Fruit fly (Drosophila melanogaster): ENCODE measurements around the gene CG15482.

DNA sequence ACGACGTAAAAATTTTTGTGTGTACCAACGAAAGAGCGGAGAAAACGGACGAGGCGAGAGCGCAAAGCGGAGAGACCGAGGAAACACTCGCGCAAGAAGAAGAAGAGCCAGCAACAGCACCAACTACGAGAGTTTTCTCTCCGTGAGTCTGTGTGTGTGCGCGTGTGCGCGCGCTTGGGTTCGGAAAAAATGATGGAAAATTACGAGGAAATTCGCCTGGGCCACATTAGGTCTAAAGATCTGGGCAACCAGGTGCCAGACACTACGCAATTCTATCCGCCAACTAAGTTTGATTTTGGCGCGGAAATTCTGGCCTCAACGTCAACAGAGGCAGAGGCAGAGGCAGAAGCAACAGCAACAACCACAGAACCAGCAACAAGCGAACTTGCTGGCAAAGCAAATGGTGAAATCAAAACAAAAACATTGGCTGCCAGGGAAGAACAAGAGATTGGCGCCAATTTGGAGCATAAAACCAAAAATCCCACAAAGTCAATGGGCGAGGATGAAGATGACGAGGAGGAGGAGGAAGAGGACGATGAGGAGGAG lies 45.7 kb downstream of the CG15482 start, which contains the start of gene DnaJ-H:
- TF ChIP-seq CG4496 (GFP tag; IDR thresholded peaks at IDR 0.05) = no peak; the same call in 2 of the 3 replicates
- TF ChIP-seq CG17806 (tag; optimal IDR thresholded peaks at IDR 0.05) = no peak
- no peak for TF ChIP-seq EcR (GFP tag; optimal IDR thresholded peaks at IDR 0.05)
- no peak for TF ChIP-seq CG14655 (GFP tag; optimal IDR thresholded peaks at IDR 0.05)
- no peak for TF ChIP-seq Pif1B (GFP tag; optimal IDR thresholded peaks at IDR 0.05)
- no peak for TF ChIP-seq CG32121 (GFP tag; IDR thresholded peaks at IDR 0.05)
- no peak for TF ChIP-seq D1 (tag; optimal IDR thresholded peaks at IDR 0.05)
- TF ChIP-seq CG12605 (GFP tag; IDR thresholded peaks at IDR 0.05) = peak; percentile 17; the same call in 1 of the 2 replicates
- no peak for TF ChIP-seq CG8301 (tag; optimal IDR thresholded peaks at IDR 0.05)
- no peak for TF ChIP-seq gl (tag; optimal IDR thresholded peaks at IDR 0.05)
- TF ChIP-seq CG34367 (tag; optimal IDR thresholded peaks at IDR 0.05) = no peak
- no peak for TF ChIP-seq rn (GFP tag; IDR thresholded peaks at IDR 0.05)
- TF ChIP-seq fd96Ca (GFP tag; IDR thresholded peaks at IDR 0.05) = no peak
